Worm (Caenorhabditis elegans): ENCODE results near the gene ZC443.4.

ZC443.4 gene

ce11 chrV:12780248-12780647 lies 39.4 kb downstream of the ZC443.4 start:
- TF ChIP-seq mdl-1 (tag; optimal IDR thresholded peaks at IDR 0.05) (peak in 1 of 2 experiments; percentile 45), unc-130 (tag; optimal IDR thresholded peaks at IDR 0.05) (peak; percentile 12), lin-39 (tag; optimal IDR thresholded peaks at IDR 0.05) (no peak), nhr-12 (tag; optimal IDR thresholded peaks at IDR 0.05) (no peak), aly-2 (tag; optimal IDR thresholded peaks at IDR 0.05) (peak; percentile 37), tbx-2 (tag; optimal IDR thresholded peaks at IDR 0.05) (peak; percentile 14), zag-1 (tag; optimal IDR thresholded peaks at IDR 0.05) (no peak), isw-1 (GFP tag; IDR thresholded peaks at IDR 0.05) (no peak), efl-1 (optimal IDR thresholded peaks at IDR 0.05) (peak; percentile 35 to 51), efl-1 (GFP tag; optimal IDR thresholded peaks at IDR 0.05 in 1 of 2) (peak; percentile 41 to 93), snu-23 (GFP tag; optimal IDR thresholded peaks at IDR 0.05) (peak; percentile 61), ztf-11 (tag; optimal IDR thresholded peaks at IDR 0.05) (peak in 1 of 2 experiments; percentile 8), sup-37 (GFP tag; optimal IDR thresholded peaks at IDR 0.05) (no peak), nhr-71 (tag; optimal IDR thresholded peaks at IDR 0.05) (peak; percentile 49), nhr-90 (tag; optimal IDR thresholded peaks at IDR 0.05; ENCODE audit: poor library complexity) (peak; percentile 42), swsn-7 (tag; optimal IDR thresholded peaks at IDR 0.05) (peak; percentile 36), ceh-82 (tag; optimal IDR thresholded peaks at IDR 0.05) (peak in 1 of 3 experiments; percentile 48), dsc-1 (tag; optimal IDR thresholded peaks at IDR 0.05) (peak; percentile 30), C16A3.4 (tag; optimal IDR thresholded peaks at IDR 0.05) (peak; percentile 64), lir-3 (tag; optimal IDR thresholded peaks at IDR 0.05; ENCODE audit: poor library complexity) (peak; percentile 9), aha-1 (tag; optimal IDR thresholded peaks at IDR 0.05) (no peak), nhr-77 (tag; optimal IDR thresholded peaks at IDR 0.05) (peak; percentile 21), nhr-19 (GFP tag; conservative IDR thresholded peaks at IDR 0.05) (peak; percentile 54), nhr-85 (tag) (peak; percentile 46), rnt-1 (tag; optimal IDR thresholded peaks at IDR 0.05) (peak; percentile 53), pax-3 (tag; optimal IDR thresholded peaks at IDR 0.05) (peak; percentile 45), elt-2 (tag; optimal IDR thresholded peaks at IDR 0.05) (no peak), nhr-20 (tag; optimal IDR thresholded peaks at IDR 0.05) (peak; percentile 49), ztf-4 (tag; optimal IDR thresholded peaks at IDR 0.05) (peak; percentile 3), lsy-2 (tag; optimal IDR thresholded peaks at IDR 0.05) (peak; percentile 27 to 68), elt-3 (tag; optimal IDR thresholded peaks at IDR 0.05) (peak in 1 of 6 experiments; percentile 23), xbp-1 (tag; optimal IDR thresholded peaks at IDR 0.05) (peak; percentile 10), ets-5 (GFP tag; IDR thresholded peaks at IDR 0.05) (no peak), dpl-1 (GFP tag; optimal IDR thresholded peaks at IDR 0.05) (peak; percentile 3 to 44 (median 43)), lin-14 (GFP tag; optimal IDR thresholded peaks at IDR 0.05) (peak; percentile 38), vab-15 (tag; optimal IDR thresholded peaks at IDR 0.05) (peak; percentile 38), fkh-8 (tag; optimal IDR thresholded peaks at IDR 0.05) (peak; percentile 30), nhr-47 (tag; optimal IDR thresholded peaks at IDR 0.05) (peak; percentile 61), lin-13 (GFP tag; optimal IDR thresholded peaks at IDR 0.05) (no peak), lin-35 (GFP tag; optimal IDR thresholded peaks at IDR 0.05) (peak; percentile 20 to 66)

ce11 chrV:12773852-12774251 lies 45.8 kb downstream of the ZC443.4 start:
- TF ChIP-seq ceh-8 (GFP tag; optimal IDR thresholded peaks at IDR 0.05) (no peak), fkh-8 (tag; optimal IDR thresholded peaks at IDR 0.05) (peak; percentile 59), efl-1 (optimal IDR thresholded peaks at IDR 0.05) (no peak), efl-1 (GFP tag; optimal IDR thresholded peaks at IDR 0.05 in 1 of 2) (peak in 1 of 2 experiments; percentile 86)
